Worm (Caenorhabditis elegans) whole organism, late embryonic: ENCODE data around the gene F13A2.2.

ENCODE experiments used
- K02D7.2 ChIP-seq: sonication (generic microtip); optimal IDR thresholded peaks from 2 replicates; lab custom pipeline; 2017; ENCODE audit warnings: mild to moderate bottlenecking, missing genetic modification characterization, missing compliant biosample characterization
- T23F11.4 ChIP-seq: fragments of 200-800 bp; sonication (Bioruptor generic); optimal IDR thresholded peaks from 2 replicates; lab custom pipeline; 2018; ENCODE audit warnings: mild to moderate bottlenecking, missing genetic modification characterization, missing compliant biosample characterization
- ahr-1 ChIP-seq: sonication (generic microtip); optimal IDR thresholded peaks from 2 replicates; lab custom pipeline; 2016; ENCODE audit warnings: missing genetic modification characterization, missing compliant biosample characterization
- ceh-14 ChIP-seq: sonication (generic microtip); optimal IDR thresholded peaks from 2 replicates; lab custom pipeline; 2016; ENCODE audit warnings: missing genotype, missing genetic modification characterization, missing compliant biosample characterization
- ceh-19 ChIP-seq: fragments of 200-800 bp; sonication (Bioruptor generic); optimal IDR thresholded peaks from 2 replicates; lab custom pipeline; 2018; ENCODE audit warnings: mild to moderate bottlenecking, missing genetic modification characterization, missing compliant biosample characterization
- ceh-2 ChIP-seq: sonication (generic microtip); optimal IDR thresholded peaks from 2 replicates; lab custom pipeline; 2016; ENCODE audit warnings: missing genotype, missing genetic modification characterization, missing compliant biosample characterization
- ceh-22 ChIP-seq: sonication (generic microtip); optimal IDR thresholded peaks from 2 replicates; lab custom pipeline; 2017; ENCODE audit warnings: missing biosample characterization, missing genetic modification characterization
- ceh-24 ChIP-seq: sonication (generic microtip); optimal IDR thresholded peaks from 2 replicates; lab custom pipeline; 2016; ENCODE audit warnings: mild to moderate bottlenecking, missing genetic modification characterization, missing compliant biosample characterization
- ceh-31 ChIP-seq: sonication (generic microtip); optimal IDR thresholded peaks from 2 replicates; lab custom pipeline; 2016; ENCODE audit warnings: missing genetic modification characterization, missing compliant biosample characterization
- ceh-34 ChIP-seq: sonication (generic microtip); optimal IDR thresholded peaks from 2 replicates; lab custom pipeline; 2016; ENCODE audit warnings: mild to moderate bottlenecking, missing genetic modification characterization, missing compliant biosample characterization
- ceh-45 ChIP-seq: fragments of 200-800 bp; sonication (Bioruptor generic); IDR thresholded peaks from 2 replicates; pipeline ENCODE4 v1.3.6; 2022; ENCODE audit warnings: missing genetic modification reagents, missing genetic modification characterization, missing compliant biosample characterization
- ceh-9 ChIP-seq: sonication (generic microtip); optimal IDR thresholded peaks from 2 replicates; lab custom pipeline; 2016; ENCODE audit warnings: mild to moderate bottlenecking, missing genetic modification characterization, inconsistent platforms, missing compliant biosample characterization
- dve-1 ChIP-seq: sonication (generic microtip); optimal IDR thresholded peaks from 2 replicates; lab custom pipeline; 2017; ENCODE audit warnings: antibody characterized with exemption, mild to moderate bottlenecking, missing genetic modification characterization, missing compliant biosample characterization
- elt-4 ChIP-seq: sonication (generic microtip); optimal IDR thresholded peaks from 2 replicates; lab custom pipeline; 2016; ENCODE audit warnings: missing genetic modification characterization, missing compliant biosample characterization
- eyg-1 ChIP-seq: sonication (generic microtip); optimal IDR thresholded peaks from 2 replicates; lab custom pipeline; 2016; ENCODE audit warnings: missing genotype, missing genetic modification characterization, missing compliant biosample characterization
- hlh-13 ChIP-seq: fragments of 200-800 bp; sonication (Bioruptor generic); optimal IDR thresholded peaks from 2 replicates; lab custom pipeline; 2018; ENCODE audit warnings: mild to moderate bottlenecking, missing genetic modification characterization, missing compliant biosample characterization
- hlh-15 ChIP-seq: sonication (generic microtip); optimal IDR thresholded peaks from 2 replicates; lab custom pipeline; 2016; ENCODE audit warnings: missing genetic modification characterization, missing compliant biosample characterization
- hlh-6 ChIP-seq: sonication (generic microtip); optimal IDR thresholded peaks from 2 replicates; lab custom pipeline; 2016; ENCODE audit warnings: missing genotype, missing genetic modification characterization, missing compliant biosample characterization
- hlh-8 ChIP-seq: sonication (generic microtip); optimal IDR thresholded peaks from 2 replicates; lab custom pipeline; 2016; ENCODE audit warnings: missing genotype, missing genetic modification characterization, missing compliant biosample characterization
- lim-6 ChIP-seq: sonication (generic microtip); optimal IDR thresholded peaks from 2 replicates; lab custom pipeline; 2016; ENCODE audit warnings: missing genetic modification characterization, missing compliant biosample characterization
- lin-11 ChIP-seq: fragments of 200-800 bp; sonication (Bioruptor generic); optimal IDR thresholded peaks from 2 replicates; lab custom pipeline; 2018; ENCODE audit warnings: mild to moderate bottlenecking, missing genetic modification characterization, missing compliant biosample characterization
- madf-2 ChIP-seq: sonication (generic microtip); optimal IDR thresholded peaks from 2 replicates; lab custom pipeline; 2017; ENCODE audit warnings: missing genetic modification characterization, missing compliant biosample characterization
- nhr-11 ChIP-seq: fragments of 150-350 bp; optimal IDR thresholded peaks from 2 replicates; lab custom pipeline; 2014; ENCODE audit warnings: missing biosample characterization, missing genetic modification characterization
- nhr-232 ChIP-seq: sonication (generic microtip); optimal IDR thresholded peaks from 2 replicates; lab custom pipeline; 2016; ENCODE audit warnings: missing genetic modification characterization, missing compliant biosample characterization
- npax-4 ChIP-seq: sonication (generic microtip); optimal IDR thresholded peaks from 2 replicates; lab custom pipeline; 2016; ENCODE audit warnings: missing genetic modification characterization, missing compliant biosample characterization
- pag-3 ChIP-seq: sonication (generic microtip); optimal IDR thresholded peaks from 2 replicates; lab custom pipeline; 2016; ENCODE audit warnings: missing compliant biosample characterization, missing genetic modification characterization, borderline replicate concordance
- pax-1 ChIP-seq: fragments of 150-350 bp; optimal IDR thresholded peaks from 2 replicates; lab custom pipeline; 2014; ENCODE audit warnings: missing biosample characterization, missing genetic modification characterization
- pha-2 ChIP-seq: sonication (generic microtip); optimal IDR thresholded peaks from 2 replicates; lab custom pipeline; 2017; ENCODE audit warnings: mild to moderate bottlenecking, missing genetic modification characterization, missing compliant biosample characterization
- pha-4 ChIP-seq: fragments of 150-350 bp; optimal IDR thresholded peaks from 2 replicates; lab custom pipeline; 2018; ENCODE audit warnings: missing biosample characterization, missing genetic modification reagents, missing genetic modification characterization
- ref-2 ChIP-seq: sonication (generic microtip); optimal IDR thresholded peaks from 2 replicates; lab custom pipeline; 2016; ENCODE audit warnings: missing genetic modification characterization, missing compliant biosample characterization
- rnt-1 ChIP-seq: sonication (generic microtip); optimal IDR thresholded peaks from 2 replicates; lab custom pipeline; 2016; ENCODE audit warnings: missing genetic modification characterization, missing compliant biosample characterization
- sdc-2 ChIP-seq: sonication (generic microtip); optimal IDR thresholded peaks from 2 replicates; lab custom pipeline; 2016; ENCODE audit warnings: missing genotype, missing genetic modification characterization, missing compliant biosample characterization
- sox-2 ChIP-seq: fragments of 200-800 bp; sonication (Bioruptor generic); IDR thresholded peaks from 2 replicates; pipeline ENCODE4 v1.3.6; 2022; ENCODE audit warnings: missing genetic modification reagents, missing genetic modification characterization, missing compliant biosample characterization
- tbx-2 ChIP-seq: sonication (generic microtip); optimal IDR thresholded peaks from 2 replicates; lab custom pipeline; 2016; ENCODE audit warnings: missing genetic modification characterization, missing compliant biosample characterization
- tbx-7 ChIP-seq: sonication (generic microtip); optimal IDR thresholded peaks from 2 replicates; lab custom pipeline; 2016; ENCODE audit warnings: missing genotype, missing genetic modification characterization, missing compliant biosample characterization
- unc-3 ChIP-seq, 2 experiments: fragments of 200-800 bp in 1 of 2; sonication (Bioruptor generic) in 1 of 2; sonication (generic microtip) in 1 of 2; conservative IDR thresholded peaks in 1 of 2; optimal IDR thresholded peaks in 1 of 2; 2 replicates each; pipeline versions ENCODE4 v1.3.6 to Lab custom; 2016 to 2022; ENCODE audit warnings: missing compliant biosample characterization in 2 of 2, missing genetic modification characterization in 2 of 2, missing genetic modification reagents in 1 of 2
- unc-55 ChIP-seq: sonication (generic microtip); optimal IDR thresholded peaks from 2 replicates; lab custom pipeline; 2017; ENCODE audit warnings: missing biosample characterization, missing genetic modification reagents, missing genetic modification characterization
- ztf-16 ChIP-seq: sonication (generic microtip); optimal IDR thresholded peaks from 2 replicates; lab custom pipeline; 2017; ENCODE audit warnings: missing genetic modification characterization, missing compliant biosample characterization

Gene F13A2.2

DNA sequence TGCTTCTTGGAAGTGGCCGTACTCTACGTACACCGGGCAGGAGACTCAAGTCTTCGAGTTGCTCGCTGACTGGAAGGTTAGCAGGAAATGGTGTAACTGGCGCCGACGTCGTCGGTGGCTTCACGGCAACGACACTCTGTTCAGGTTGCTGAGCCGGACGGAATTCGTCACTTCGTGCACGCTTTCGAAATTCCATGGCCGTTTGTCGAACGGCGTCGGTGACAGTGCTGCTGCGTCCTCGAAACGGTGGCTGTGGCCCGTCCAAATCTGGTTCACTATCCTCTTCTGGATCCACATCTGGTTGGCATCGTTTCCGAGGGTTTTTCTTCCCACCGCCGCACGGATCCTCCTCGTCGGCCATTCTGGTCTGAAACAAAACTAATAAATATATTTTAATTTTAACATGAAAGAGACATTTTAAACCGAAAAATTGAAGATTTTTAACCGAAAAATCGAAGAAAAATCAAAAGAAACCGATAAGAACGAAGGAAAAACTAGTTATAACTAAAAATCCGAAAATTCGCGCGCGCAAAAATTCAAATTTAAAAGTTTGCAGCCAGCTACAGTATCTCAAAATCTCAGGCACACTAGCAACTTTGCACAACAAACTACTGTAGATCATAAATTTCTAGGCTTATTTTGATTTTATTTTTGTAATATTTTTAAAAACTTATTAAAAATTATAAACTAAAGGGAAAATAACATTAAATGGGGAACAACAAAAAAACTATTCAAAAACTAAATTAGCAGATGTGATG is 8.4 kb downstream of the F13A2.2 start, which contains the start of gene F32D1.7:
Gene F32D1.7 (minus strand): TSS at position 367 of the 758 bp plus-strand sequence.
- TF ChIP-seq ceh-31 (no peak), sox-2 (GFP tag; lab: Robert Waterston, UW) (no peak), K02D7.2 (tag; lab: Kevin White, UChicago) (no peak), nhr-232 (no peak), elt-4 (no peak), hlh-8 (tag; lab: Kevin White, UChicago) (no peak), madf-2 (tag; lab: Kevin White, UChicago) (no peak), hlh-6 (tag; lab: Kevin White, UChicago) (no peak), ceh-9 (no peak)
- TF ChIP-seq, all 69 proteins: peak for 0

DNA sequence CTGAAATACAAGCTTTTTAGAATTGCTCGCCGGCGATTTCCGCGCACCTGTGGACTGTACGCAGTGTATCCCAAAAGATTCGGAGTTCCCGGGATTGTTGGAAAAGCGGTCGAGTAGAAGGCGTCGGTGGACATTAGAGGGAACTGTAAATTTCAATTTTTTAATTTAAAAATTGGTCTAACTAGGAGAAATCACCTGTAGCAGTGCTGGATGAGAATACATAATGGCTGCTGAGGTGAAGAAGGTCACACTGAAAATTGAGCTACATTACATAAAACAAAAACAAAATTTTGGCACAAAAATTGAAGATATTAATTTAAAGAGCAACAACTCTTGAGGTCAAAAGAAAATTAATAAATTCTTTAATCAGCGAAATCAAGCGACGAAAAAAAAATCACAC is 9.8 kb downstream of the F13A2.2 start, which contains the start of gene neg-1:
Gene neg-1 (minus strand): TSS at position 250 of the 400 bp plus-strand sequence.
- no peak for TF ChIP-seq ref-2 (tag; lab: Kevin White, UChicago)
- TF ChIP-seq pha-4 (tag; lab: Kevin White, UChicago), result no peak
- TF ChIP-seq T23F11.4 (GFP tag; lab: Kevin White, UChicago), result no peak
- TF ChIP-seq unc-3 (GFP tag; conservative IDR thresholded peaks at IDR 0.05; lab: Robert Waterston, UW), result no peak
- no peak for TF ChIP-seq unc-3 (tag; optimal IDR thresholded peaks at IDR 0.05; lab: Kevin White, UChicago)
- no peak for TF ChIP-seq rnt-1 (tag; lab: Kevin White, UChicago)
- TF ChIP-seq sdc-2 (tag; lab: Kevin White, UChicago), result no peak
- no peak for TF ChIP-seq pha-2 (tag; lab: Kevin White, UChicago)
- TF ChIP-seq nhr-11 (tag; lab: Kevin White, UChicago), result no peak
- no peak for TF ChIP-seq ceh-31
- no peak for TF ChIP-seq unc-55 (GFP tag; lab: Kevin White, UChicago)
- TF ChIP-seq tbx-2 (tag; lab: Kevin White, UChicago), result no peak
- TF ChIP-seq ahr-1 (tag; lab: Kevin White, UChicago), result no peak
- no peak for TF ChIP-seq lin-11 (tag; lab: Kevin White, UChicago)
- TF ChIP-seq ceh-34 (tag; lab: Kevin White, UChicago), result no peak
- no peak for TF ChIP-seq tbx-7 (tag; lab: Kevin White, UChicago)
- no peak for TF ChIP-seq ceh-24 (tag; lab: Kevin White, UChicago)
- no peak for TF ChIP-seq hlh-13
- no peak for TF ChIP-seq pag-3

DNA sequence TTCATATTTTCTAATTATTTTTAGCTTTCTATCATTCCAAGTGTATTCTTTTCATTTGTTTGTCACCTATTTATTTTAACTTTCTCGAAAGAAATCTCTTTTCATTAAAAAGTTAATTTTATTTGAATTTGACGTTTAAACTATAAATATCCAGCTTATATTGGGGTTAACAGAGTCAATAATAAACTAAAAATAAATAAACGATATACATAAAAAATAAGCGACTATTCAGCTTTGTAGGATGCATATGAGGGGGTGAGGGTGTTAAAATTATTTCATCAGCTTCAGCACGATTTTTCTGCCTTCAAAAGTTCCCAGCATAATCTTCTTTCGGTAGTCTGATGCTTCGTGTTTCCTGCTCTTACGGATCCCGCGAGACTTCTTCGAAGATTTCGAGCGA is 10.7 kb downstream of the F13A2.2 start:
- TF ChIP-seq ceh-19 (GFP tag; lab: Kevin White, UChicago) (no peak), pax-1 (tag; lab: Kevin White, UChicago) (no peak), ceh-2 (no peak), lin-11 (tag; lab: Kevin White, UChicago) (no peak), unc-55 (GFP tag; lab: Kevin White, UChicago) (no peak), ceh-45 (GFP tag; lab: Robert Waterston, UW) (no peak), npax-4 (tag; lab: Kevin White, UChicago) (no peak), hlh-15 (tag; lab: Kevin White, UChicago) (no peak), sox-2 (GFP tag; lab: Robert Waterston, UW) (no peak), ceh-22 (no peak), hlh-8 (tag; lab: Kevin White, UChicago) (no peak), rnt-1 (tag; lab: Kevin White, UChicago) (no peak), ceh-14 (tag; lab: Kevin White, UChicago) (no peak), nhr-11 (tag; lab: Kevin White, UChicago) (no peak), dve-1 (tag; lab: Kevin White, UChicago) (no peak), eyg-1 (tag; lab: Kevin White, UChicago) (no peak), ztf-16 (no peak), lim-6 (no peak), ahr-1 (tag; lab: Kevin White, UChicago) (no peak)
- TF ChIP-seq, all 69 proteins: peak for 0
